Fruit fly (Drosophila melanogaster): ENCODE measurements around the gene nerfin-1.

nerfin-1 gene

DNA sequence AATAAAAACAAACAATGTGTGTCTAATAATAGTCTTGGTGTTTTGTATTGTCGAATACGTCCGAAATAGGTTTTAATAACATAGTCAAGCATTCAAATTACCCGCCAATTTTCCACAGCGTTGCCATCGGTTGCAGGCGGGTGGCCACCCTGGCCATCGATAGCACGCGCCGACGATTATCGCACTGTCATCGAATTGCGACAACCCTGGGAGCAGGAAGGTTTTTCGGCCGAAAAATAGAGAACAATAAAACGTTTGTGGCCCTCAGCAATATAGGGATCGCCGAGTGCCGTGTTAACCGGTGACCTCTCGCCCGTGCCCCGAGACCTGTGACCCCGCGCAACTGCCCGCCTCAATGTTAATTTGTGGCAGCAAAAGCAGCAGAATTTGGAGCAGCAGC, 37.2 kb upstream of the nerfin-1 start, which contains the start of gene Usp10 (continued):
- TF ChIP-seq CG6689 (GFP tag; IDR thresholded peaks at IDR 0.05) (no peak), CG8924 (tag; optimal IDR thresholded peaks at IDR 0.05) (no peak), CG1602 (GFP tag; optimal IDR thresholded peaks at IDR 0.05) (no peak), BEAF-32 (GFP tag; optimal IDR thresholded peaks at IDR 0.05) (peak; percentile 81), cwo (GFP tag; optimal IDR thresholded peaks at IDR 0.05) (no peak), toy (GFP tag; IDR thresholded peaks at IDR 0.05) (no peak), nau (GFP tag; optimal IDR thresholded peaks at IDR 0.05) (no peak), mld (GFP tag; IDR thresholded peaks at IDR 0.05; ENCODE audit: partially characterized antibody) (peak; percentile 58; the same call in 1 of the 3 replicates), CG2712 (tag; optimal IDR thresholded peaks at IDR 0.05) (peak; percentile 2), Sry-δ (GFP tag; optimal IDR thresholded peaks at IDR 0.05) (peak; percentile 81), CG4730 (GFP tag; IDR thresholded peaks at IDR 0.05) (no peak), CG14014 (GFP tag; IDR thresholded peaks at IDR 0.05) (no peak), CG30431 (GFP tag; optimal IDR thresholded peaks at IDR 0.05) (no peak), CG11504 (tag; optimal IDR thresholded peaks at IDR 0.05) (no peak), B-H1 (GFP tag; IDR thresholded peaks at IDR 0.05) (no peak), lmd (GFP tag; IDR thresholded peaks at IDR 0.05) (no peak), bigmax (GFP tag; optimal IDR thresholded peaks at IDR 0.05) (no peak), ci (GFP tag; IDR thresholded peaks at IDR 0.05) (peak; percentile 54; the same call in 1 of the 3 replicates), kah (GFP tag; optimal IDR thresholded peaks at IDR 0.05) (no peak), salm (tag; optimal IDR thresholded peaks at IDR 0.05) (no peak), Bgb (GFP tag; IDR thresholded peaks at IDR 0.05; ENCODE audit: partially characterized antibody) (peak; percentile 82), emc (GFP tag; optimal IDR thresholded peaks at IDR 0.05) (no peak), ken (GFP tag; IDR thresholded peaks at IDR 0.05) (no peak), C15 (GFP tag; IDR thresholded peaks at IDR 0.05) (no peak), CG15269 (tag; optimal IDR thresholded peaks at IDR 0.05) (no peak), mam (GFP tag; optimal IDR thresholded peaks at IDR 0.05) (no peak), zen2 (GFP tag; IDR thresholded peaks at IDR 0.05; ENCODE audit: partially characterized antibody) (peak; percentile 68), trem (tag; optimal IDR thresholded peaks at IDR 0.05) (peak; percentile 59), ATbp (GFP tag; optimal IDR thresholded peaks at IDR 0.05) (no peak), wor (GFP tag; IDR thresholded peaks at IDR 0.05) (no peak), bbx (GFP tag; IDR thresholded peaks at IDR 0.05; ENCODE audit: partially characterized antibody) (peak; percentile 80), B-H2 (GFP tag; optimal IDR thresholded peaks at IDR 0.05) (no peak), dmrt99B (tag; optimal IDR thresholded peaks at IDR 0.05) (no peak), Lhr (GFP tag; optimal IDR thresholded peaks at IDR 0.05) (peak; percentile 48), peb (GFP tag; IDR thresholded peaks at IDR 0.05) (no peak), CG12744 (GFP tag; optimal IDR thresholded peaks at IDR 0.05) (no peak), Antp (GFP tag; optimal IDR thresholded peaks at IDR 0.05) (no peak), CG6683 (GFP tag; optimal IDR thresholded peaks at IDR 0.05) (no peak), E2f2 (GFP tag; IDR thresholded peaks at IDR 0.05) (peak; percentile 99), gsb (GFP tag; IDR thresholded peaks at IDR 0.05) (no peak), Ptx1 (GFP tag; IDR thresholded peaks at IDR 0.05) (no peak), hb (GFP tag; IDR thresholded peaks at IDR 0.05; ENCODE audit: partially characterized antibody) (peak; percentile 73; the same call in 1 of the 3 replicates), Atf-2 (GFP tag; optimal IDR thresholded peaks at IDR 0.05) (no peak), Oli (tag; optimal IDR thresholded peaks at IDR 0.05) (no peak), CG14965 (GFP tag; optimal IDR thresholded peaks at IDR 0.05; ENCODE audit: borderline replicate concordance) (no peak), sima (GFP tag; optimal IDR thresholded peaks at IDR 0.05) (no peak), her (GFP tag; optimal IDR thresholded peaks at IDR 0.05) (no peak), schlank (tag; optimal IDR thresholded peaks at IDR 0.05) (no peak), CG16779 (GFP tag; IDR thresholded peaks at IDR 0.05) (no peak), CG10654 (GFP tag; optimal IDR thresholded peaks at IDR 0.05) (no peak), gcm (GFP tag; optimal IDR thresholded peaks at IDR 0.05) (no peak), CG1024 (GFP tag; IDR thresholded peaks at IDR 0.05) (no peak)

Measured in whole organism, embryonic.